Worm (Caenorhabditis elegans) whole organism, L4 larva: Measurements from ENCODE around the gene tag-151.

Experiments
- T20F7.1 ChIP-seq: fragments of 200-800 bp; sonication (Bioruptor generic); optimal IDR thresholded peaks from 2 replicates; lab custom pipeline; 2018; ENCODE audit warnings: mild to moderate bottlenecking, missing genetic modification characterization, missing compliant biosample characterization
- Y48G9A.11 ChIP-seq: fragments of 200-800 bp; sonication (Bioruptor generic); IDR thresholded peaks from 2 replicates; pipeline ENCODE4 v1.3.6; 2022; ENCODE audit warnings: missing genetic modification reagents, missing genetic modification characterization, missing compliant biosample characterization
- Y75B8A.6 ChIP-seq: fragments of 200-800 bp; sonication (Bioruptor generic); IDR thresholded peaks from 2 replicates; pipeline ENCODE4 v1.3.6; 2022; ENCODE audit warnings: missing genetic modification reagents, missing genetic modification characterization, missing compliant biosample characterization
- ama-1 ChIP-seq: fragments of 150-350 bp; optimal IDR thresholded peaks from 2 replicates; lab custom pipeline; 2014; ENCODE audit warnings: inconsistent platforms, mixed read lengths
- arid-1 ChIP-seq: fragments of 200-800 bp; sonication (Bioruptor generic); conservative IDR thresholded peaks from 2 replicates; pipeline ENCODE4 v1.3.6; 2022; ENCODE audit warnings: missing genetic modification reagents, missing genetic modification characterization, missing compliant biosample characterization
- ceh-28 ChIP-seq: fragments of 150-350 bp; optimal IDR thresholded peaks from 2 replicates; lab custom pipeline; 2014; ENCODE audit warnings: missing biosample characterization, missing genetic modification reagents, missing genetic modification characterization
- ceh-32 ChIP-seq: sonication (generic microtip); optimal IDR thresholded peaks from 2 replicates; lab custom pipeline; 2016; ENCODE audit warnings: mild to moderate bottlenecking, missing genetic modification characterization, missing compliant biosample characterization; ENCODE audit not compliant: poor library complexity
- ceh-62 ChIP-seq: sonication (generic microtip); optimal IDR thresholded peaks from 2 replicates; lab custom pipeline; 2017; ENCODE audit warnings: missing biosample characterization, missing genetic modification characterization
- ceh-82 ChIP-seq: sonication (generic microtip); optimal IDR thresholded peaks from 2 replicates; lab custom pipeline; 2017; ENCODE audit warnings: missing biosample characterization, missing genetic modification characterization
- ces-1 ChIP-seq: fragments of 150-350 bp; sonication (generic microtip); optimal IDR thresholded peaks from 4 replicates; lab custom pipeline; 2014; ENCODE audit warnings: missing biosample characterization, missing genetic modification reagents, missing genetic modification characterization
- cey-2 ChIP-seq: sonication (generic microtip); optimal IDR thresholded peaks from 3 replicates; lab custom pipeline; 2017; ENCODE audit warnings: missing genetic modification characterization, mild to moderate bottlenecking, missing compliant biosample characterization, antibody characterized with exemption, borderline replicate concordance; ENCODE audit not compliant: insufficient read depth
- ctbp-1 ChIP-seq: fragments of 200-800 bp; sonication (Bioruptor generic); IDR thresholded peaks from 2 replicates; pipeline ENCODE4 v1.3.6; 2022; ENCODE audit warnings: missing genetic modification reagents, missing genetic modification characterization, missing compliant biosample characterization
- daf-12 ChIP-seq: fragments of 150-350 bp; optimal IDR thresholded peaks from 2 replicates; lab custom pipeline; 2014; ENCODE audit warnings: missing biosample characterization, missing genetic modification reagents, missing genetic modification characterization
- daf-16 ChIP-seq, 3 experiments: sonication (generic microtip); optimal IDR thresholded peaks; 2 replicates each; lab custom pipeline; 2016 to 2017; ENCODE audit warnings: missing genetic modification characterization in 3 of 3, missing genetic modification reagents in 3 of 3, mild to moderate bottlenecking in 2 of 3, missing compliant biosample characterization in 2 of 3, missing biosample characterization in 1 of 3, moderate library complexity in 1 of 3
- dmd-6 ChIP-seq: fragments of 200-800 bp; sonication (Bioruptor generic); IDR thresholded peaks from 2 replicates; pipeline ENCODE4 v1.3.6; 2022; ENCODE audit warnings: missing genetic modification reagents, missing genetic modification characterization, missing compliant biosample characterization
- dmd-8 ChIP-seq: fragments of 200-800 bp; sonication (Bioruptor generic); IDR thresholded peaks from 2 replicates; pipeline ENCODE4 v1.3.6; 2022; ENCODE audit warnings: missing genetic modification characterization, missing compliant biosample characterization
- dmd-9 ChIP-seq: fragments of 200-800 bp; sonication (Bioruptor generic); IDR thresholded peaks from 2 replicates; pipeline ENCODE4 v1.3.6; 2022; ENCODE audit warnings: missing genetic modification reagents, missing genetic modification characterization, missing compliant biosample characterization
- dpl-1 ChIP-seq: fragments of 150-350 bp; optimal IDR thresholded peaks from 2 replicates; lab custom pipeline; 2014; ENCODE audit warnings: missing biosample characterization, missing genetic modification reagents, missing genetic modification characterization
- duxl-1 ChIP-seq: sonication (generic microtip); optimal IDR thresholded peaks from 2 replicates; lab custom pipeline; 2016; ENCODE audit warnings: mild to moderate bottlenecking, missing genetic modification characterization, moderate library complexity, missing compliant biosample characterization; ENCODE audit not compliant: poor library complexity
- dve-1 ChIP-seq: sonication (generic microtip); optimal IDR thresholded peaks from 2 replicates; lab custom pipeline; 2017; ENCODE audit warnings: antibody characterized with exemption, mild to moderate bottlenecking, missing genetic modification characterization, missing compliant biosample characterization; ENCODE audit not compliant: insufficient read depth
- hif-1 ChIP-seq, 2 experiments: sonication (generic microtip); optimal IDR thresholded peaks; 2 replicates each; lab custom pipeline; 2016 to 2017; ENCODE audit warnings: missing compliant biosample characterization in 2 of 2, missing genetic modification characterization in 2 of 2, missing genetic modification reagents in 2 of 2, missing genotype in 2 of 2, mild to moderate bottlenecking in 1 of 2
- hlh-11 ChIP-seq: fragments of 200-800 bp; sonication (Bioruptor generic); optimal IDR thresholded peaks from 2 replicates; lab custom pipeline; 2018; ENCODE audit warnings: mild to moderate bottlenecking, missing genetic modification characterization, missing compliant biosample characterization
- hlh-30 ChIP-seq: sonication (generic microtip); optimal IDR thresholded peaks from 2 replicates; lab custom pipeline; 2017; ENCODE audit warnings: antibody characterized with exemption, mild to moderate bottlenecking, missing genetic modification characterization, missing compliant biosample characterization; ENCODE audit not compliant: insufficient read depth
- hmg-1.1 ChIP-seq: fragments of 200-800 bp; sonication (Bioruptor generic); IDR thresholded peaks from 2 replicates; pipeline ENCODE4 v1.3.6; 2022; ENCODE audit warnings: missing genetic modification reagents, missing genetic modification characterization, missing compliant biosample characterization
- lin-13 ChIP-seq: fragments of 150-350 bp; optimal IDR thresholded peaks from 2 replicates; lab custom pipeline; 2014; ENCODE audit warnings: missing biosample characterization, missing genetic modification reagents, missing genetic modification characterization
- lin-39 ChIP-seq: fragments of 150-350 bp; optimal IDR thresholded peaks from 2 replicates; lab custom pipeline; 2014; ENCODE audit warnings: missing biosample characterization, missing genetic modification reagents, missing genetic modification characterization
- mdt-29 ChIP-seq: fragments of 200-800 bp; sonication (Bioruptor generic); IDR thresholded peaks from 2 replicates; pipeline ENCODE4 v1.3.6; 2022; ENCODE audit warnings: missing genetic modification reagents, missing genetic modification characterization, missing compliant biosample characterization
- mes-2 ChIP-seq: sonication (generic microtip); optimal IDR thresholded peaks from 2 replicates; lab custom pipeline; 2016; ENCODE audit warnings: missing genotype, mild to moderate bottlenecking, missing genetic modification characterization, missing compliant biosample characterization; ENCODE audit not compliant: poor library complexity, severe bottlenecking
- mxl-3 ChIP-seq: fragments of 200-800 bp; sonication (Bioruptor generic); optimal IDR thresholded peaks from 2 replicates; lab custom pipeline; 2018; ENCODE audit warnings: mild to moderate bottlenecking, missing genetic modification characterization, missing compliant biosample characterization
- nhr-102 ChIP-seq: sonication (generic microtip); optimal IDR thresholded peaks from 2 replicates; lab custom pipeline; 2016; ENCODE audit warnings: mild to moderate bottlenecking, missing genetic modification characterization, moderate library complexity, missing compliant biosample characterization
- nhr-11 ChIP-seq: fragments of 150-350 bp; optimal IDR thresholded peaks from 2 replicates; lab custom pipeline; 2014; ENCODE audit warnings: missing biosample characterization, missing genetic modification characterization
- nhr-237 ChIP-seq: sonication (generic microtip); optimal IDR thresholded peaks from 2 replicates; lab custom pipeline; 2017; ENCODE audit warnings: missing biosample characterization, missing genetic modification characterization
- nhr-28 ChIP-seq: fragments of 150-350 bp; optimal IDR thresholded peaks from 2 replicates; lab custom pipeline; 2014; ENCODE audit warnings: missing biosample characterization, missing genetic modification characterization
- nhr-42 ChIP-seq: fragments of 200-800 bp; sonication (Bioruptor generic); IDR thresholded peaks from 2 replicates; pipeline ENCODE4 v1.3.6; 2022; ENCODE audit warnings: missing genetic modification characterization, missing compliant biosample characterization
- nhr-76 ChIP-seq: fragments of 150-350 bp; optimal IDR thresholded peaks from 2 replicates; lab custom pipeline; 2014; ENCODE audit warnings: missing biosample characterization, missing genetic modification characterization
- nhr-77 ChIP-seq: fragments of 150-350 bp; optimal IDR thresholded peaks from 2 replicates; lab custom pipeline; 2014; ENCODE audit warnings: missing biosample characterization, missing genetic modification characterization
- pqm-1 ChIP-seq: sonication (generic microtip); optimal IDR thresholded peaks from 2 replicates; lab custom pipeline; 2017; ENCODE audit warnings: missing biosample characterization, missing genetic modification characterization
- sdz-12 ChIP-seq: fragments of 200-800 bp; sonication (Bioruptor generic); optimal IDR thresholded peaks from 2 replicates; lab custom pipeline; 2018; ENCODE audit warnings: mild to moderate bottlenecking, missing genetic modification characterization, missing compliant biosample characterization
- set-16 ChIP-seq: fragments of 200-800 bp; sonication (Bioruptor generic); IDR thresholded peaks from 2 replicates; pipeline ENCODE4 v1.3.6; 2022; ENCODE audit warnings: missing genetic modification reagents, missing genetic modification characterization, missing compliant biosample characterization
- skn-1 ChIP-seq: fragments of 150-350 bp; optimal IDR thresholded peaks from 2 replicates; lab custom pipeline; 2014; ENCODE audit warnings: missing biosample characterization, missing genetic modification characterization
- snpc-1.2 ChIP-seq: fragments of 200-800 bp; sonication (Bioruptor generic); IDR thresholded peaks from 2 replicates; pipeline ENCODE4 v1.3.6; 2022; ENCODE audit warnings: missing genetic modification reagents, missing genetic modification characterization, missing compliant biosample characterization
- spr-3 ChIP-seq: fragments of 200-800 bp; sonication (Bioruptor generic); optimal IDR thresholded peaks from 2 replicates; lab custom pipeline; 2018; ENCODE audit warnings: mild to moderate bottlenecking, missing genetic modification characterization, missing compliant biosample characterization
- unc-62 ChIP-seq, 3 experiments: fragments of 150-350 bp in 1 of 3; sonication (generic microtip); optimal IDR thresholded peaks in 2 of 3; peaks in 1 of 3; 1 replicate in 1 of 3; 2 replicates in 2 of 3; lab custom pipeline; 2014 to 2017; ENCODE audit warnings: missing biosample characterization in 3 of 3, missing genetic modification characterization in 3 of 3, missing genetic modification reagents in 3 of 3, missing genotype in 1 of 3
- zip-11 ChIP-seq: fragments of 200-800 bp; sonication (Bioruptor generic); IDR thresholded peaks from 2 replicates; pipeline ENCODE4 v1.3.6; 2022; ENCODE audit warnings: missing genetic modification characterization, missing compliant biosample characterization

tag-151 gene

DNA sequence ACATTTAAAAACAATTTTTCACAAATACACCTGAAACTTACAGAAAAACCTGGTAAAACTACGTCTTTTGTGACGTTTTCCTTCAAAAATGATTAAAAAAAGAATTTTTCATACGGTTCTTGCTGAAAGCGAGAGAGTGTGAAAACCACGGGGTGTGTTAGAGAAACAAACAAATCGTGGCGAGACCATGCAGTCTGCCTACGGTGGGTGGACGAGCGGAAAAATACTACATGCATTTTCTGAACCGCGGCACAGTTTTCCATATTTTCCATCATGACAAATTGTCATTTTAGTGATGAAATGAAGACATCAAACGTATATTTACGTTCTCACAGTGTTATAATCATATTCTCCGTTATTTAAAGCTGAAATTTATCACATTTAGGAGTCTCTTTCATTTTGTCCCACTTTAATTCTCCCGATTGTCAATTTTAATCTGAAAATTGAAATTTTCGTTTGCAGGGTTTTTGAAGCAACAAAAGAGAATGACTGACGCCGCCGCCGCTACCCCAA lies 3.7 kb upstream of the tag-151 start, which contains the start of the genes F10G7.9 and tsn-1 (continued):
- TF ChIP-seq set-16 (GFP tag; lab: Robert Waterston, UW) (no peak), mdt-29 (GFP tag; lab: Robert Waterston, UW) (no peak), cey-2 (tag; lab: Kevin White, UChicago) (no peak), nhr-102 (no peak), snpc-1.2 (no peak), lin-39 (no peak), ama-1 (lab: Kevin White, UChicago) (no peak), dmd-8 (GFP tag; lab: Robert Waterston, UW) (no peak), dpl-1 (GFP tag; lab: Kevin White, UChicago) (peak; percentile 70), spr-3 (GFP tag; lab: Kevin White, UChicago) (no peak), dmd-6 (GFP tag; lab: Robert Waterston, UW) (peak; percentile 57), nhr-11 (tag; lab: Kevin White, UChicago) (peak; percentile 5), zip-11 (GFP tag; lab: Robert Waterston, UW) (no peak), nhr-76 (tag; lab: Kevin White, UChicago) (no peak), sdz-12 (GFP tag; lab: Kevin White, UChicago) (no peak), T20F7.1 (GFP tag; lab: Kevin White, UChicago) (no peak), ceh-82 (tag; lab: Kevin White, UChicago) (no peak), duxl-1 (tag; lab: Kevin White, UChicago) (peak; percentile 11), nhr-77 (tag; lab: Kevin White, UChicago) (no peak), Y75B8A.6 (GFP tag; lab: Robert Waterston, UW) (no peak), dve-1 (tag; lab: Kevin White, UChicago) (peak; percentile 59), daf-12 (tag; lab: Kevin White, UChicago) (no peak)

DNA sequence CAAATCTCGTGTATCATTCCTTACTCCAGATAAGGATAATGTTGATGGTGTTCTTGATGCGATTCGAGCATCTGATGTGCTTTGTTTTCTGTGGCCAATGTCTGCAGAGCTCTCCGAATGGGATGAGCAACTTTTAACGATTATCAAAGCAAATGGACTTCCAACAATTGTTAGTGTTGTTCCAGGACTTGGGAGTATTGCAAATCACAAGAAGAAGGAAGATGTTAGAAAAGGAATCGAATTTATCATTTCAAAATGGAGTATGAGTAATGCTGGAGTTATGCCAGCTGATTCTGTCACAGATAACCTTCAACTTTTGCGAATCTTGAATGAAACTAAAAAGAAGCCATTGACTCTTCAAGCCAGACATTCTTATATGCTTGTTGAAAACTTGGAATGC lies 736 bp downstream of the tag-151 start:
- TF ChIP-seq unc-62 (GFP tag; optimal IDR thresholded peaks at IDR 0.05 in 1 of 2; lab: Kevin White, UChicago) (peak in 1 of 2 experiments; percentile 96), unc-62 (tag; optimal IDR thresholded peaks at IDR 0.05; lab: Kevin White, UChicago) (no peak), zip-11 (GFP tag; lab: Robert Waterston, UW) (no peak)

DNA sequence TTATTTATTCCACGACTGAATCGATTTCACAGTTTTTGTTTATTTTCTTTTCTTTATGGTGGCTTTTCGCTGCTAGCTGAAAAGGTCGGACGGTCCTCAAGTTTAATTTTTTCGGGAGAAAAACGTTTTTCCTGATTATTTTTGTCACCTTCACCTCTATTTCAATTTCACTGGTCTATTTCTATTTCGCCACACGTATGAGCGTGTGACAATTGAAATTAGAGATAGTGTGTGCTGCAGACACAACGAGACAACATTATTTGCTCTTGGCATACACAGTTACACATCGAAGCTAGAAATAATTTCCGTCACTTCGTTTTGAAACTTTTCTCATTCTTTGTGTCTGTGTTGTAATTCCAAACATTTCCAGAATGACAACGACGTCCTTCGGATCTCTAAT lies 5.6 kb downstream of the tag-151 start, which contains the start of gene F41C3.8:
TSS of gene F41C3.8 (plus strand) at position 371 of the 400 bp plus-strand sequence.
- peak; percentile 75 for TF ChIP-seq pqm-1 (tag; lab: Kevin White, UChicago)
- peak; percentile 13 for TF ChIP-seq dve-1 (tag; lab: Kevin White, UChicago)
- TF ChIP-seq arid-1 (GFP tag; lab: Robert Waterston, UW), result no peak
- peak; percentile 20 for TF ChIP-seq hlh-11
- no peak for TF ChIP-seq ceh-28
- TF ChIP-seq ceh-62 (tag; lab: Kevin White, UChicago), result no peak
- peak; percentile 42; the same call in 1 of the 2 replicates for TF ChIP-seq dmd-6 (GFP tag; lab: Robert Waterston, UW)
- TF ChIP-seq nhr-237 (tag; lab: Kevin White, UChicago), result no peak
- no peak for TF ChIP-seq daf-16 (GFP tag; optimal IDR thresholded peaks at IDR 0.05; lab: Kevin White, UChicago)
- peak; percentile 27 for TF ChIP-seq daf-16 (tag; optimal IDR thresholded peaks at IDR 0.05; lab: Kevin White, UChicago)
- TF ChIP-seq nhr-42, result no peak
- peak; percentile 80 for TF ChIP-seq nhr-28
- peak; percentile 30 for TF ChIP-seq hlh-30 (tag; lab: Kevin White, UChicago)

DNA sequence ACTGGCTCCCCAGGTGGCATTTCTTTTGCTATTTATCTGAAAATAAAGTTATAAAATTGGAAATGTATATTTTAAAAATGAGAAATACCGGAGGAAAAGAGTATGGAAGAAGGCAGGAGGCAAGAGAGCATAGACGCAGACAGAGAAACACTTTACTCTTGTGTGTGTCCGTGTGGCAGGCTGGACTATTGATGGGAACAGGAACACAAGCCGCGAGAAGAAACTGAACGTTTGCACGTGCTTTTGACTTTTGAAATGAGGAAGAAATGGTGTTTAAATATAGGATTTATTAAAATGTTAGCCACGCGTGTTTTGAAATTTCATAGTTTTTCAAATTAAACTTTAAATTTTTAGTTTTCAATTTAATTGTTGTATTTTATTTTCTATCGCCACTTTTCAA lies 16.0 kb downstream of the tag-151 start, which contains the start of gene F10G7.10:
TSS of gene F10G7.10 (minus strand) at position 145 of the 400 bp plus-strand sequence.
- TF ChIP-seq ceh-32 (tag; lab: Kevin White, UChicago), result no peak
- peak in 1 of 2 experiments; percentile 59 for TF ChIP-seq unc-62 (GFP tag; optimal IDR thresholded peaks at IDR 0.05 in 1 of 2; lab: Kevin White, UChicago)
- no peak for TF ChIP-seq unc-62 (tag; optimal IDR thresholded peaks at IDR 0.05; lab: Kevin White, UChicago)
- no peak for TF ChIP-seq skn-1 (tag; lab: Kevin White, UChicago)
- TF ChIP-seq hif-1 (tag; optimal IDR thresholded peaks at IDR 0.05; lab: Kevin White, UChicago), result peak in 1 of 2 experiments; percentile 50
- peak; percentile 31 for TF ChIP-seq mes-2
- TF ChIP-seq Y48G9A.11, result no peak
- peak; percentile 36 for TF ChIP-seq dve-1 (tag; lab: Kevin White, UChicago)
- no peak for TF ChIP-seq ces-1
- TF ChIP-seq ctbp-1 (GFP tag; lab: Robert Waterston, UW), result no peak
- peak; percentile 69 for TF ChIP-seq mxl-3 (GFP tag; lab: Kevin White, UChicago)
- TF ChIP-seq hmg-1.1 (GFP tag; lab: Robert Waterston, UW), result 0 out of 2 replicates have a peak, but pooled peaks have one; percentile 39
- TF ChIP-seq lin-13 (GFP tag; lab: Kevin White, UChicago), result no peak
- TF ChIP-seq dmd-9 (GFP tag; lab: Robert Waterston, UW), result no peak
